Fruit fly (Drosophila melanogaster) whole organism, adult: ENCODE measurements around the gene beta4GalT7.

Experiments used
- CG14711 ChIP-seq: fragments of 200-800 bp; sonication (Bioruptor generic); optimal IDR thresholded peaks from 2 replicates; lab custom pipeline; 2018; ENCODE audit warnings: missing biosample characterization, mild to moderate bottlenecking, missing genetic modification characterization, moderate library complexity
- cic ChIP-seq: fragments of 200-800 bp; sonication (Bioruptor generic); optimal IDR thresholded peaks from 2 replicates; lab custom pipeline; 2017; ENCODE audit warnings: missing biosample characterization, mild to moderate bottlenecking, missing genetic modification characterization, moderate library complexity
- kay ChIP-seq: fragments of 200-800 bp; sonication (Bioruptor generic); peaks from one replicate; lab custom pipeline; 2016; ENCODE audit warnings: missing biosample characterization, missing genetic modification characterization, borderline replicate concordance

DNA sequence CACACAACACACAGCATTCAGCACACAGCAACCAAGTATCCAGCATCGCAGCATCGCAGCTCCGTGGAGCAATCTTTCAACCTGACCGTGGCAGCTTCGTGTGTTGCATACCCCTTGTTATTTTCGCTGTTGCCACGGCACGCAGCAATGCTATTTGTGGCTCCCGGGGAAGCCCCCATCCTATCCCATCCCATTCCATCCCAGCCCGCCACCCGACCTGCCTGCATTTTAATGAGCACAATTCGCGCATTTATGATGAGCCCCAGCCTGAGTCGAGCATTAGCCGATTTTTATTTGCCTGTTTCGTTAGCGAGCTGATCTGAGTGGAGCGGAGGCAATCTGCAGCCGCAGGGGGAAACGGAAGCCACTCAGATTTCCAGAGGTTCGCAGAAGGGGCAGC is 23.5 kb upstream of the beta4GalT7 start:
- TF ChIP-seq CG14711 (tag; lab: Kevin White, UChicago) (no peak), cic (GFP tag; lab: Kevin White, UChicago) (no peak), kay (GFP tag; lab: Kevin White, UChicago) (no peak)
